Fruit fly (Drosophila melanogaster): ENCODE data around the gene Syx17.

Syx17 gene

dm6 chr3L:4403180-4403769 lies at the start of gene Syx17 (continued):
- TF ChIP-seq Dbx (GFP tag; IDR thresholded peaks at IDR 0.05) = peak; percentile 83; the same call in 2 of the 3 replicates
- TF ChIP-seq CG33213 (GFP tag; optimal IDR thresholded peaks at IDR 0.05) = peak; percentile 70
- no peak for TF ChIP-seq nau (GFP tag; optimal IDR thresholded peaks at IDR 0.05)
- peak; percentile 87 for TF ChIP-seq CHES-1-like (GFP tag; optimal IDR thresholded peaks at IDR 0.05)
- TF ChIP-seq CG42726 (GFP tag; IDR thresholded peaks at IDR 0.05; ENCODE audit: partially characterized antibody) = peak; percentile 90
- peak; percentile 93 for TF ChIP-seq Opbp (GFP tag; IDR thresholded peaks at IDR 0.05; ENCODE audit: partially characterized antibody)
- peak; percentile 30 for TF ChIP-seq CG9876 (GFP tag; optimal IDR thresholded peaks at IDR 0.05)
- no peak for TF ChIP-seq HLHmδ (GFP tag; optimal IDR thresholded peaks at IDR 0.05)
- no peak for TF ChIP-seq CG32767 (GFP tag; IDR thresholded peaks at IDR 0.05)
- TF ChIP-seq CG11093 (GFP tag; IDR thresholded peaks at IDR 0.05) = no peak
- TF ChIP-seq crp (GFP tag; optimal IDR thresholded peaks at IDR 0.05) = peak in 1 of 2 experiments; percentile 18
- peak; percentile 69 for TF ChIP-seq CG13894 (tag; optimal IDR thresholded peaks at IDR 0.05)
- TF ChIP-seq Ssrp (tag; optimal IDR thresholded peaks at IDR 0.05) = peak; percentile 25
- TF ChIP-seq MTF-1 (GFP tag; optimal IDR thresholded peaks at IDR 0.05; ENCODE audit: borderline replicate concordance) = no peak
- TF ChIP-seq TFAM (GFP tag; optimal IDR thresholded peaks at IDR 0.05) = no peak
- TF ChIP-seq CG4424 (GFP tag; optimal IDR thresholded peaks at IDR 0.05) = peak; percentile 52
- peak; percentile 83 for TF ChIP-seq HmgZ (tag; optimal IDR thresholded peaks at IDR 0.05)
- TF ChIP-seq Rx (GFP tag; IDR thresholded peaks at IDR 0.05) = no peak
- TF ChIP-seq wek (GFP tag; optimal IDR thresholded peaks at IDR 0.05) = no peak
- TF ChIP-seq Trl (optimal IDR thresholded peaks at IDR 0.05) = no peak
- TF ChIP-seq Trl (GFP tag; optimal IDR thresholded peaks at IDR 0.05) = peak; percentile 56
- TF ChIP-seq sug (tag; optimal IDR thresholded peaks at IDR 0.05) = peak; percentile 75
- no peak for TF ChIP-seq Hand (GFP tag; optimal IDR thresholded peaks at IDR 0.05)
- TF ChIP-seq CG4404 (GFP tag; IDR thresholded peaks at IDR 0.05) = no peak
- TF ChIP-seq CG10267 (tag; optimal IDR thresholded peaks at IDR 0.05) = peak; percentile 67
- peak; percentile 43 for TF ChIP-seq CG9727 (GFP tag; optimal IDR thresholded peaks at IDR 0.05)
- no peak for TF ChIP-seq schlank (tag; optimal IDR thresholded peaks at IDR 0.05)
- peak; percentile 33 for TF ChIP-seq Bteb2 (GFP tag; optimal IDR thresholded peaks at IDR 0.05)
- peak; percentile 73 for TF ChIP-seq nmo (GFP tag; optimal IDR thresholded peaks at IDR 0.05)
- peak; percentile 23 for TF ChIP-seq CG7271 (tag; optimal IDR thresholded peaks at IDR 0.05)
- peak; percentile 86 for TF ChIP-seq MESR4 (GFP tag; optimal IDR thresholded peaks at IDR 0.05)
- TF ChIP-seq CG18764 (GFP tag; optimal IDR thresholded peaks at IDR 0.05) = peak; percentile 38
- peak; percentile 62 for TF ChIP-seq az2 (GFP tag; optimal IDR thresholded peaks at IDR 0.05)
- TF ChIP-seq CG9817 (tag; optimal IDR thresholded peaks at IDR 0.05) = peak; percentile 36
- peak; percentile 60 for TF ChIP-seq HLH54F (GFP tag; optimal IDR thresholded peaks at IDR 0.05)
- peak; percentile 60 for TF ChIP-seq CG34376 (GFP tag; optimal IDR thresholded peaks at IDR 0.05)
- TF ChIP-seq CG32532 (GFP tag; IDR thresholded peaks at IDR 0.05) = peak; percentile 70
- TF ChIP-seq nerfin-1 (tag; optimal IDR thresholded peaks at IDR 0.05) = peak; percentile 2
- no peak for TF ChIP-seq salm (tag; optimal IDR thresholded peaks at IDR 0.05)
- peak; percentile 57 for TF ChIP-seq CG12155 (GFP tag; optimal IDR thresholded peaks at IDR 0.05)
- peak; percentile 42 for TF ChIP-seq gfzf (GFP tag; optimal IDR thresholded peaks at IDR 0.05)
- no peak for TF ChIP-seq da (GFP tag; optimal IDR thresholded peaks at IDR 0.05)
- no peak for TF ChIP-seq ash1 (GFP tag; optimal IDR thresholded peaks at IDR 0.05)
- TF ChIP-seq CG2120 (GFP tag; optimal IDR thresholded peaks at IDR 0.05) = peak; percentile 79
- TF ChIP-seq btn (GFP tag; optimal IDR thresholded peaks at IDR 0.05) = no peak
- TF ChIP-seq tio (GFP tag; optimal IDR thresholded peaks at IDR 0.05) = peak; percentile 6
- TF ChIP-seq cas (GFP tag; IDR thresholded peaks at IDR 0.05) = no peak
- no peak; the same call in 1 of the 2 replicates for TF ChIP-seq NFAT (GFP tag; IDR thresholded peaks at IDR 0.05)
- TF ChIP-seq BEAF-32 (GFP tag; optimal IDR thresholded peaks at IDR 0.05) = peak; percentile 94
- no peak for TF ChIP-seq CG13296 (GFP tag; optimal IDR thresholded peaks at IDR 0.05)
